Worm (Caenorhabditis elegans): Measurements from ENCODE around the gene F47D12.3.
A peak's percentile ranks its signal among the peaks of the same experiment; 100 is the strongest.

The F47D12.3 gene

ce11 chrIII:6298131-6298530, at the start of gene F47D12.3:
F47D12.3 (plus strand) TSS chrIII:6298461.
- TF ChIP-seq ceh-20 (GFP tag; IDR thresholded peaks at IDR 0.05) = peak; percentile 18; the same call in 1 of the 2 replicates
- TF ChIP-seq ceh-62 (tag; optimal IDR thresholded peaks at IDR 0.05) = no peak
- TF ChIP-seq unc-62 (GFP tag; optimal IDR thresholded peaks at IDR 0.05 in 1 of 2) = peak in 1 of 2 experiments; percentile 97
- TF ChIP-seq unc-62 (tag; optimal IDR thresholded peaks at IDR 0.05) = no peak
- TF ChIP-seq nhr-10 (tag; optimal IDR thresholded peaks at IDR 0.05) = no peak
- TF ChIP-seq hlh-11 (tag; optimal IDR thresholded peaks at IDR 0.05) = no peak

- no peak for TF ChIP-seq zag-1 (tag; optimal IDR thresholded peaks at IDR 0.05)
These were observed 46.8 kb upstream of the F47D12.3 start, which contains the start of gene amdh-1 for ce11 chrIII:6251511-6251910. amdh-1 (plus strand) TSS chrIII:6251811.

- TF ChIP-seq duxl-1 (tag; optimal IDR thresholded peaks at IDR 0.05; ENCODE audit: poor library complexity) (no peak), snpc-4 (tag; optimal IDR thresholded peaks at IDR 0.05) (no peak), D1046.2 (GFP tag; IDR thresholded peaks at IDR 0.05) (no peak), nhr-77 (tag; optimal IDR thresholded peaks at IDR 0.05) (no peak), T20F7.1 (GFP tag; optimal IDR thresholded peaks at IDR 0.05) (no peak), nhr-11 (tag; optimal IDR thresholded peaks at IDR 0.05) (no peak), tag-97 (GFP tag; IDR thresholded peaks at IDR 0.05) (no peak), daf-8 (GFP tag; IDR thresholded peaks at IDR 0.05) (no peak), mes-2 (tag; optimal IDR thresholded peaks at IDR 0.05; ENCODE audit: poor library complexity, severe bottlenecking) (no peak), unc-62 (GFP tag; optimal IDR thresholded peaks at IDR 0.05 in 1 of 2) (no peak), unc-62 (tag; optimal IDR thresholded peaks at IDR 0.05) (no peak), nhr-48 (tag; optimal IDR thresholded peaks at IDR 0.05) (no peak), ceh-62 (tag; optimal IDR thresholded peaks at IDR 0.05) (no peak), dve-1 (tag; optimal IDR thresholded peaks at IDR 0.05; ENCODE audit: insufficient read depth) (no peak), egl-27 (tag; optimal IDR thresholded peaks at IDR 0.05) (no peak), mep-1 (tag; optimal IDR thresholded peaks at IDR 0.05) (no peak), jun-1 (tag; optimal IDR thresholded peaks at IDR 0.05) (no peak)
These were observed 43.5 kb upstream of the F47D12.3 start, which contains the start of gene srg-8 for ce11 chrIII:6254737-6255136. srg-8 (minus strand) TSS chrIII:6254837.

- no peak for TF ChIP-seq zfp-3 (GFP tag; conservative IDR thresholded peaks at IDR 0.05)
- no peak for TF ChIP-seq daf-19 (GFP tag; conservative IDR thresholded peaks at IDR 0.05)
- TF ChIP-seq unc-39 (tag; optimal IDR thresholded peaks at IDR 0.05) = no peak
- TF ChIP-seq egl-43 (GFP tag; IDR thresholded peaks at IDR 0.05) = no peak
- no peak for TF ChIP-seq zip-11 (GFP tag; IDR thresholded peaks at IDR 0.05)
- TF ChIP-seq lin-29 (GFP tag; IDR thresholded peaks at IDR 0.05) = no peak
- TF ChIP-seq nhr-28 (tag; optimal IDR thresholded peaks at IDR 0.05) = no peak
- no peak for TF ChIP-seq php-3 (GFP tag; IDR thresholded peaks at IDR 0.05)
- no peak for TF ChIP-seq T26A8.4 (GFP tag; IDR thresholded peaks at IDR 0.05)
- TF ChIP-seq cey-2 (tag; optimal IDR thresholded peaks at IDR 0.05; ENCODE audit: borderline replicate concordance, insufficient read depth) = no peak
- TF ChIP-seq Y75B8A.6 (GFP tag; IDR thresholded peaks at IDR 0.05) = no peak
- no peak for TF ChIP-seq lsy-2 (tag; optimal IDR thresholded peaks at IDR 0.05)
- TF ChIP-seq nhr-111 (GFP tag; optimal IDR thresholded peaks at IDR 0.05) = no peak
These were observed 41.6 kb upstream of the F47D12.3 start, which contains the start of gene srg-9 for ce11 chrIII:6256675-6257074. srg-9 (minus strand) TSS chrIII:6256775.

- TF ChIP-seq tra-1 (GFP tag; IDR thresholded peaks at IDR 0.05) = no peak
- TF ChIP-seq ceh-20 (GFP tag; IDR thresholded peaks at IDR 0.05) = no peak
- TF ChIP-seq pha-4 (GFP tag; IDR thresholded peaks at IDR 0.05) = no peak
- TF ChIP-seq pha-4 (tag; optimal IDR thresholded peaks at IDR 0.05) = no peak
- no peak for TF ChIP-seq hlh-11 (tag; optimal IDR thresholded peaks at IDR 0.05)
- no peak for TF ChIP-seq mxl-3 (GFP tag; optimal IDR thresholded peaks at IDR 0.05)
- no peak for TF ChIP-seq lin-38 (GFP tag; IDR thresholded peaks at IDR 0.05)
- TF ChIP-seq set-16 (GFP tag; IDR thresholded peaks at IDR 0.05) = no peak
- TF ChIP-seq ama-1 (optimal IDR thresholded peaks at IDR 0.05) = no peak
These were observed 40.0 kb upstream of the F47D12.3 start, which contains the start of gene srg-1 for ce11 chrIII:6258262-6258661. srg-1 (minus strand) TSS chrIII:6258362.

Data from whole organism, L4 larva.